Fruit fly (Drosophila melanogaster) whole organism, prepupa: ENCODE measurements around the gene e.

Experiments
- Blimp-1 ChIP-seq: fragments of 200-800 bp; sonication (Bioruptor generic); optimal IDR thresholded peaks from 3 replicates; lab custom pipeline; 2017; ENCODE audit warnings: missing biosample characterization, missing genetic modification characterization, mild to moderate bottlenecking, moderate library complexity, missing genetic modification reagents
- CG11294 ChIP-seq: fragments of 200-800 bp; sonication (Bioruptor generic); IDR thresholded peaks from 2 replicates; pipeline ENCODE4 v1.3.6; 2022; ENCODE audit warnings: missing biosample characterization, missing genetic modification characterization
- CG11902 ChIP-seq: fragments of 200-800 bp; sonication (Bioruptor generic); optimal IDR thresholded peaks from 3 replicates; lab custom pipeline; 2016; ENCODE audit warnings: missing biosample characterization, missing genetic modification characterization
- CG31627 ChIP-seq: fragments of 200-800 bp; sonication (Bioruptor generic); optimal IDR thresholded peaks from 3 replicates; lab custom pipeline; 2016; ENCODE audit warnings: missing biosample characterization, missing genetic modification characterization
- CG32006 ChIP-seq: fragments of 200-800 bp; sonication (Bioruptor generic); optimal IDR thresholded peaks from 3 replicates; lab custom pipeline; 2017; ENCODE audit warnings: missing biosample characterization, mild to moderate bottlenecking, missing genetic modification characterization
- CG34406 ChIP-seq: fragments of 200-800 bp; sonication (Bioruptor generic); optimal IDR thresholded peaks from 3 replicates; lab custom pipeline; 2016; ENCODE audit warnings: missing biosample characterization, missing genetic modification characterization
- CG3919 ChIP-seq: fragments of 200-800 bp; sonication (Bioruptor generic); optimal IDR thresholded peaks from 3 replicates; lab custom pipeline; 2016; ENCODE audit warnings: missing biosample characterization, missing genetic modification characterization
- CG4318 ChIP-seq: fragments of 200-800 bp; sonication (Bioruptor generic); optimal IDR thresholded peaks from 3 replicates; lab custom pipeline; 2017; ENCODE audit warnings: missing biosample characterization, mild to moderate bottlenecking, missing genetic modification characterization
- CG6163 ChIP-seq: fragments of 200-800 bp; sonication (Bioruptor generic); IDR thresholded peaks from 3 replicates; pipeline ENCODE4 v1.3.6; 2022; ENCODE audit warnings: missing biosample characterization, missing genetic modification characterization
- CG6276 ChIP-seq: fragments of 200-800 bp; sonication (Bioruptor generic); optimal IDR thresholded peaks from 2 replicates; lab custom pipeline; 2017; ENCODE audit warnings: missing biosample characterization, mild to moderate bottlenecking, missing genetic modification characterization
- CG6792 ChIP-seq: fragments of 200-800 bp; sonication (Bioruptor generic); optimal IDR thresholded peaks from 3 replicates; lab custom pipeline; 2016; ENCODE audit warnings: missing biosample characterization, missing genetic modification characterization
- CG6808 ChIP-seq: fragments of 200-800 bp; sonication (Bioruptor generic); optimal IDR thresholded peaks from 3 replicates; lab custom pipeline; 2017; ENCODE audit warnings: missing biosample characterization, missing genetic modification characterization, mild to moderate bottlenecking, moderate library complexity, missing genetic modification reagents
- CG6854 ChIP-seq: fragments of 200-800 bp; sonication (Bioruptor generic); optimal IDR thresholded peaks from 2 replicates; lab custom pipeline; 2017; ENCODE audit warnings: missing biosample characterization, mild to moderate bottlenecking, missing genetic modification characterization
- CG7368 ChIP-seq: fragments of 200-800 bp; sonication (Bioruptor generic); optimal IDR thresholded peaks from 3 replicates; lab custom pipeline; 2016; ENCODE audit warnings: missing biosample characterization, missing genetic modification characterization
- CG8319 ChIP-seq: fragments of 200-800 bp; sonication (Bioruptor generic); optimal IDR thresholded peaks from 3 replicates; lab custom pipeline; 2016; ENCODE audit warnings: missing biosample characterization, missing genetic modification characterization
- CG9139 ChIP-seq: fragments of 200-800 bp; sonication (Bioruptor generic); optimal IDR thresholded peaks from 3 replicates; lab custom pipeline; 2017; ENCODE audit warnings: missing biosample characterization, mild to moderate bottlenecking, missing genetic modification characterization
- Ets21C ChIP-seq: fragments of 200-800 bp; sonication (Bioruptor generic); optimal IDR thresholded peaks from 3 replicates; lab custom pipeline; 2016; ENCODE audit warnings: missing biosample characterization, missing genetic modification characterization
- Ets96B ChIP-seq: fragments of 200-800 bp; optimal IDR thresholded peaks from 2 replicates; lab custom pipeline; 2019; ENCODE audit warnings: missing biosample characterization, mild to moderate bottlenecking, missing genetic modification characterization, moderate library complexity
- Gug ChIP-seq: fragments of 200-800 bp; sonication (Bioruptor generic); IDR thresholded peaks from 2 replicates; pipeline ENCODE4 v1.3.6; 2022; ENCODE audit warnings: missing biosample characterization, missing genetic modification characterization
- Hr38 ChIP-seq: sonication (Bioruptor generic); optimal IDR thresholded peaks from 2 replicates; lab custom pipeline; 2016; ENCODE audit warnings: missing biosample characterization, missing genetic modification characterization
- Hr39 ChIP-seq: fragments of 200-800 bp; sonication (Bioruptor generic); optimal IDR thresholded peaks from 2 replicates; lab custom pipeline; 2016; ENCODE audit warnings: missing biosample characterization, missing genetic modification characterization
- Hr4 ChIP-seq: fragments of 200-800 bp; sonication (Bioruptor generic); optimal IDR thresholded peaks from 3 replicates; lab custom pipeline; 2016; ENCODE audit warnings: missing biosample characterization, missing genetic modification characterization
- OdsH ChIP-seq: fragments of 200-800 bp; sonication (Bioruptor generic); optimal IDR thresholded peaks from 3 replicates; lab custom pipeline; 2016; ENCODE audit warnings: missing biosample characterization, missing genetic modification characterization
- Sox14 ChIP-seq: fragments of 200-800 bp; sonication (Bioruptor generic); optimal IDR thresholded peaks from 3 replicates; lab custom pipeline; 2016; ENCODE audit warnings: missing biosample characterization, missing genetic modification characterization
- Sox15 ChIP-seq: fragments of 200-800 bp; sonication (Bioruptor generic); optimal IDR thresholded peaks from 3 replicates; lab custom pipeline; 2016; ENCODE audit warnings: missing biosample characterization, missing genetic modification characterization
- achi ChIP-seq: fragments of 200-800 bp; sonication (Bioruptor generic); optimal IDR thresholded peaks from 3 replicates; lab custom pipeline; 2016; ENCODE audit warnings: missing biosample characterization, missing genetic modification characterization
- acj6 ChIP-seq: fragments of 200-800 bp; sonication (Bioruptor generic); optimal IDR thresholded peaks from 3 replicates; lab custom pipeline; 2016; ENCODE audit warnings: missing biosample characterization, missing genetic modification characterization
- cyc ChIP-seq: fragments of 200-800 bp; sonication (Bioruptor generic); optimal IDR thresholded peaks from 3 replicates; lab custom pipeline; 2016; ENCODE audit warnings: missing biosample characterization, missing genetic modification characterization
- dsx ChIP-seq: fragments of 200-800 bp; optimal IDR thresholded peaks from 3 replicates; lab custom pipeline; 2019; ENCODE audit warnings: missing biosample characterization, mild to moderate bottlenecking, missing genetic modification characterization, moderate library complexity; ENCODE audit not compliant: poor library complexity, severe bottlenecking
- eg ChIP-seq: fragments of 200-800 bp; sonication (Bioruptor generic); IDR thresholded peaks from 3 replicates; pipeline ENCODE4 v1.3.6; 2022; ENCODE audit warnings: missing biosample characterization, missing genetic modification characterization
- fd59A ChIP-seq: fragments of 200-800 bp; sonication (Bioruptor generic); optimal IDR thresholded peaks from 2 replicates; lab custom pipeline; 2017; ENCODE audit warnings: missing biosample characterization, mild to moderate bottlenecking, missing genetic modification characterization, missing genetic modification reagents
- fkh ChIP-seq: fragments of 200-800 bp; sonication (Bioruptor generic); optimal IDR thresholded peaks from 3 replicates; lab custom pipeline; 2017; ENCODE audit warnings: missing biosample characterization, mild to moderate bottlenecking, missing genetic modification characterization, moderate library complexity
- lz ChIP-seq: fragments of 200-800 bp; sonication (Bioruptor generic); optimal IDR thresholded peaks from 3 replicates; lab custom pipeline; 2016; ENCODE audit warnings: missing biosample characterization, missing genetic modification characterization
- pdm3 ChIP-seq: fragments of 200-800 bp; sonication (Bioruptor generic); optimal IDR thresholded peaks from 3 replicates; lab custom pipeline; 2016; ENCODE audit warnings: missing biosample characterization, missing genetic modification characterization
- salr ChIP-seq, 2 experiments: fragments of 200-800 bp; sonication (Bioruptor generic); optimal IDR thresholded peaks; 3 replicates each; lab custom pipeline; 2016 to 2018; ENCODE audit warnings: missing biosample characterization in 2 of 2, missing genetic modification characterization in 2 of 2, mild to moderate bottlenecking in 1 of 2
- spab ChIP-seq: fragments of 200-800 bp; sonication (Bioruptor generic); optimal IDR thresholded peaks from 2 replicates; lab custom pipeline; 2017; ENCODE audit warnings: missing biosample characterization, mild to moderate bottlenecking, missing genetic modification characterization, missing genetic modification reagents
- ss ChIP-seq, 2 experiments: fragments of 200-800 bp; sonication (Bioruptor generic); optimal IDR thresholded peaks; 2 replicates in 1 of 2; 3 replicates in 1 of 2; lab custom pipeline; 2017 to 2018; ENCODE audit warnings: mild to moderate bottlenecking in 2 of 2, missing biosample characterization in 2 of 2, missing genetic modification characterization in 2 of 2, moderate library complexity in 1 of 2
- svp ChIP-seq: fragments of 200-800 bp; sonication (Bioruptor generic); peaks from one replicate; lab custom pipeline; 2016; ENCODE audit warnings: missing biosample characterization, missing genetic modification characterization
- vri ChIP-seq: fragments of 200-800 bp; sonication (Bioruptor generic); optimal IDR thresholded peaks from 3 replicates; lab custom pipeline; 2016; ENCODE audit warnings: missing biosample characterization, mild to moderate bottlenecking, missing genetic modification characterization

The e gene

dm6 chr3R:21188540-21189276, 48.3 kb downstream of the e start (continued):
- TF ChIP-seq Blimp-1 (GFP tag; lab: Kevin White, UChicago) (no peak), Hr39 (GFP tag; lab: Kevin White, UChicago) (no peak), Ets21C (GFP tag; lab: Kevin White, UChicago) (no peak), salr (GFP tag; optimal IDR thresholded peaks at IDR 0.05; lab: Kevin White, UChicago) (no peak), CG3919 (GFP tag; lab: Kevin White, UChicago) (peak; percentile 58), CG9139 (GFP tag; lab: Kevin White, UChicago) (peak; percentile 53), eg (0 out of 3 replicates have a peak, but pooled peaks have one; percentile 45), cyc (GFP tag; lab: Kevin White, UChicago) (no peak), fkh (GFP tag; lab: Kevin White, UChicago) (peak; percentile 64), Hr38 (GFP tag; lab: Kevin White, UChicago) (no peak), Ets96B (tag; lab: Kevin White, UChicago) (peak; percentile 13), CG4318 (GFP tag; lab: Kevin White, UChicago) (no peak)

- TF ChIP-seq ss (GFP tag; optimal IDR thresholded peaks at IDR 0.05; lab: Kevin White, UChicago) (no peak), fkh (GFP tag; lab: Kevin White, UChicago) (peak; percentile 44), CG31627 (no peak), vri (GFP tag; lab: Kevin White, UChicago) (peak; percentile 96), CG6276 (GFP tag; lab: Kevin White, UChicago) (peak; percentile 30), CG6808 (no peak)
These were observed 49.3 kb downstream of the e start for dm6 chr3R:21187394-21188392.

- peak; percentile 37 for TF ChIP-seq lz (GFP tag; lab: Kevin White, UChicago)
- no peak for TF ChIP-seq Ets96B (tag; lab: Kevin White, UChicago)
- peak; percentile 52 for TF ChIP-seq CG32006 (GFP tag; lab: Kevin White, UChicago)
- peak; percentile 33 for TF ChIP-seq OdsH (GFP tag; lab: Kevin White, UChicago)
- no peak for TF ChIP-seq Hr38 (GFP tag; lab: Kevin White, UChicago)
- peak; percentile 42 for TF ChIP-seq CG3919 (GFP tag; lab: Kevin White, UChicago)
- TF ChIP-seq CG6163 (GFP tag; lab: Robert Waterston, UW) = no peak
- TF ChIP-seq spab = peak; percentile 48
- peak; percentile 55 for TF ChIP-seq CG6808
- no peak for TF ChIP-seq CG11294
- peak; percentile 41 for TF ChIP-seq cyc (GFP tag; lab: Kevin White, UChicago)
- peak; percentile 34 for TF ChIP-seq acj6 (GFP tag; lab: Kevin White, UChicago)
- TF ChIP-seq CG11902 (GFP tag; lab: Kevin White, UChicago) = peak; percentile 1
- no peak for TF ChIP-seq eg
- no peak for TF ChIP-seq Gug (GFP tag; lab: Robert Waterston, UW)
- TF ChIP-seq svp (GFP tag; lab: Kevin White, UChicago) = peak; percentile 84
- TF ChIP-seq Hr39 (GFP tag; lab: Kevin White, UChicago) = peak; percentile 51
- TF ChIP-seq ss (GFP tag; optimal IDR thresholded peaks at IDR 0.05; lab: Kevin White, UChicago) = peak; percentile 29 to 74
- no peak for TF ChIP-seq achi (GFP tag; lab: Kevin White, UChicago)
- peak; percentile 18 for TF ChIP-seq fkh (GFP tag; lab: Kevin White, UChicago)
- peak; percentile 28 for TF ChIP-seq Hr4 (GFP tag; lab: Kevin White, UChicago)
- peak; percentile 34 for TF ChIP-seq CG34406 (GFP tag; lab: Kevin White, UChicago)
- peak in 1 of 2 experiments; percentile 52 for TF ChIP-seq salr (GFP tag; optimal IDR thresholded peaks at IDR 0.05; lab: Kevin White, UChicago)
- TF ChIP-seq Sox14 (GFP tag; lab: Kevin White, UChicago) = peak; percentile 50
- peak; percentile 5 for TF ChIP-seq CG8319
- TF ChIP-seq CG4318 (GFP tag; lab: Kevin White, UChicago) = peak; percentile 16
- TF ChIP-seq CG6792 (GFP tag; lab: Kevin White, UChicago) = no peak
- no peak for TF ChIP-seq dsx
- no peak for TF ChIP-seq CG9139 (GFP tag; lab: Kevin White, UChicago)
- TF ChIP-seq CG31627 = peak; percentile 58
- no peak for TF ChIP-seq CG7368 (GFP tag; lab: Kevin White, UChicago)
- peak; percentile 93 for TF ChIP-seq Blimp-1 (GFP tag; lab: Kevin White, UChicago)
- TF ChIP-seq CG6854 (GFP tag; lab: Kevin White, UChicago) = no peak
- TF ChIP-seq Sox15 = peak; percentile 4
- peak; percentile 19 for TF ChIP-seq fd59A (GFP tag; lab: Kevin White, UChicago)
- peak; percentile 43 for TF ChIP-seq pdm3 (GFP tag; lab: Kevin White, UChicago)
These were observed 50.2 kb downstream of the e start for dm6 chr3R:21186606-21187393.
